Fruit fly (Drosophila melanogaster): ENCODE data around the gene Edem1.

Edem1 gene

DNA sequence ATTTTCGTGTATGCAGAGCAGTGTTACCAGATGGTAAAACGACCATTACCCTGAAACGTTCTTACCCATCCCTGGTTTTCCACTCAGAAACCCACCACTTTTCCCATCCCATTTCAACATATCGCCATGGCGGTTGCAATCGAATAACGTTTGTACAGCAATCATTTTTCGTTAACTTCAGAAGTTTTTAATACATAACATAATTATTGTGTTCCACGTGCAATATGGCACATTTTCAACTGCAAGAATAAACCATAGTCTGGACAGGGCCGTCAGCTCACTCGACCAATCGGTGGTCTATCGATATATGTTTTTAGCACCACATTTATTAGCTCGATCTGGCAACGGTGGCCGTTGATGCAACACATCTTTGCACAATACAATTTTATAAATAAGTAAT lies 18.7 kb downstream of the Edem1 start, which contains the start of the genes trr and mRpL16 (continued):
- TF ChIP-seq insv (GFP tag; optimal IDR thresholded peaks at IDR 0.05) (peak in 1 of 2 experiments; percentile 16), da (GFP tag; optimal IDR thresholded peaks at IDR 0.05) (no peak), Oaz (GFP tag; IDR thresholded peaks at IDR 0.05) (no peak), crc (GFP tag; optimal IDR thresholded peaks at IDR 0.05) (no peak), CG8944 (GFP tag; optimal IDR thresholded peaks at IDR 0.05) (no peak), Usf (GFP tag; optimal IDR thresholded peaks at IDR 0.05) (no peak), pan (optimal IDR thresholded peaks at IDR 0.05) (no peak), pan (GFP tag; optimal IDR thresholded peaks at IDR 0.05 in 1 of 2, IDR thresholded peaks at IDR 0.05 in 1 of 2) (no peak), Vsx1 (GFP tag; optimal IDR thresholded peaks at IDR 0.05) (no peak), CG15269 (tag; optimal IDR thresholded peaks at IDR 0.05) (no peak), BEAF-32 (GFP tag; optimal IDR thresholded peaks at IDR 0.05) (peak; percentile 86), Adf1 (GFP tag; IDR thresholded peaks at IDR 0.05) (no peak), bowl (GFP tag; IDR thresholded peaks at IDR 0.05) (no peak), CG17385 (GFP tag; optimal IDR thresholded peaks at IDR 0.05) (no peak), Sox100B (GFP tag; optimal IDR thresholded peaks at IDR 0.05) (no peak), Sry-δ (GFP tag; optimal IDR thresholded peaks at IDR 0.05) (peak; percentile 80), Neu2 (GFP tag; optimal IDR thresholded peaks at IDR 0.05; ENCODE audit: borderline replicate concordance) (no peak), bigmax (GFP tag; optimal IDR thresholded peaks at IDR 0.05) (no peak), pros (GFP tag; optimal IDR thresholded peaks at IDR 0.05) (no peak), Dip2 (GFP tag; IDR thresholded peaks at IDR 0.05) (no peak), CG34224 (GFP tag; IDR thresholded peaks at IDR 0.05; ENCODE audit: partially characterized antibody) (0 out of 3 replicates have a peak, but pooled peaks have one; percentile 37), CG7928 (GFP tag; optimal IDR thresholded peaks at IDR 0.05) (peak; percentile 92), Pdp1 (GFP tag; optimal IDR thresholded peaks at IDR 0.05) (peak; percentile 34 to 85), CG17802 (tag; optimal IDR thresholded peaks at IDR 0.05) (peak; percentile 100), CG17912 (GFP tag; optimal IDR thresholded peaks at IDR 0.05) (peak; percentile 30), zf30C (GFP tag; optimal IDR thresholded peaks at IDR 0.05) (no peak), sens (GFP tag) (peak; percentile 86), Sox102F (GFP tag; optimal IDR thresholded peaks at IDR 0.05) (no peak), Meics (GFP tag; optimal IDR thresholded peaks at IDR 0.05) (no peak), CG2678 (tag; optimal IDR thresholded peaks at IDR 0.05) (no peak), bbx (GFP tag; IDR thresholded peaks at IDR 0.05; ENCODE audit: partially characterized antibody) (no peak; the same call in 1 of the 2 replicates), dmrt99B (tag; optimal IDR thresholded peaks at IDR 0.05) (no peak), CG4820 (GFP tag; optimal IDR thresholded peaks at IDR 0.05) (no peak), CG15073 (GFP tag; optimal IDR thresholded peaks at IDR 0.05) (no peak), CG2202 (tag; optimal IDR thresholded peaks at IDR 0.05) (no peak), Lhr (GFP tag; optimal IDR thresholded peaks at IDR 0.05) (no peak), CG11456 (GFP tag; IDR thresholded peaks at IDR 0.05) (0 out of 3 replicates have a peak, but pooled peaks have one; percentile 46), Ets97D (GFP tag; optimal IDR thresholded peaks at IDR 0.05) (peak; percentile 66), rib (GFP tag; IDR thresholded peaks at IDR 0.05) (no peak), Fer1 (GFP tag; optimal IDR thresholded peaks at IDR 0.05) (peak; percentile 53), MTF-1 (GFP tag; optimal IDR thresholded peaks at IDR 0.05; ENCODE audit: borderline replicate concordance) (no peak), psq (GFP tag; optimal IDR thresholded peaks at IDR 0.05) (no peak), Spps (tag; optimal IDR thresholded peaks at IDR 0.05) (peak; percentile 19), caup (GFP tag; optimal IDR thresholded peaks at IDR 0.05; ENCODE audit: severe bottlenecking) (peak; percentile 36), pum (GFP tag; optimal IDR thresholded peaks at IDR 0.05) (peak; percentile 33), Lim3 (GFP tag; IDR thresholded peaks at IDR 0.05) (no peak), wek (GFP tag; optimal IDR thresholded peaks at IDR 0.05) (no peak), ac (GFP tag; optimal IDR thresholded peaks at IDR 0.05) (no peak), maf-S (GFP tag; optimal IDR thresholded peaks at IDR 0.05) (no peak), wdn (GFP tag; IDR thresholded peaks at IDR 0.05) (0 out of 2 replicates have a peak, but pooled peaks have one; percentile 48), CG1233 (GFP tag; optimal IDR thresholded peaks at IDR 0.05) (no peak)
